Worm (Caenorhabditis elegans) whole organism, young adult: ENCODE measurements around the gene W09G12.9.

ENCODE experiments used
- F22D6.2 ChIP-seq: sonication (generic microtip); optimal IDR thresholded peaks from 2 replicates; lab custom pipeline; 2016; ENCODE audit warnings: mild to moderate bottlenecking, missing genetic modification characterization, missing compliant biosample characterization
- T26A5.8 ChIP-seq: sonication (generic microtip); optimal IDR thresholded peaks from 2 replicates; lab custom pipeline; 2016; ENCODE audit warnings: missing genetic modification characterization, missing compliant biosample characterization
- hrde-1 ChIP-seq: sonication (generic microtip); optimal IDR thresholded peaks from 2 replicates; lab custom pipeline; 2016; ENCODE audit warnings: missing genetic modification characterization, mild to moderate bottlenecking, missing compliant biosample characterization, moderate library complexity, missing genotype, missing genetic modification reagents, borderline replicate concordance
- nfya-1 ChIP-seq: sonication (generic microtip); optimal IDR thresholded peaks from 2 replicates; lab custom pipeline; 2017; ENCODE audit warnings: antibody characterized with exemption, missing compliant biosample characterization, missing genetic modification characterization, borderline replicate concordance; ENCODE audit not compliant: insufficient read depth
- snpc-1.3 ChIP-seq: sonication (generic microtip); optimal IDR thresholded peaks from 2 replicates; lab custom pipeline; 2017; ENCODE audit warnings: missing genetic modification characterization, mild to moderate bottlenecking, missing compliant biosample characterization, antibody characterized with exemption, moderate library complexity, missing genotype, missing genetic modification reagents; ENCODE audit not compliant: insufficient read depth

DNA sequence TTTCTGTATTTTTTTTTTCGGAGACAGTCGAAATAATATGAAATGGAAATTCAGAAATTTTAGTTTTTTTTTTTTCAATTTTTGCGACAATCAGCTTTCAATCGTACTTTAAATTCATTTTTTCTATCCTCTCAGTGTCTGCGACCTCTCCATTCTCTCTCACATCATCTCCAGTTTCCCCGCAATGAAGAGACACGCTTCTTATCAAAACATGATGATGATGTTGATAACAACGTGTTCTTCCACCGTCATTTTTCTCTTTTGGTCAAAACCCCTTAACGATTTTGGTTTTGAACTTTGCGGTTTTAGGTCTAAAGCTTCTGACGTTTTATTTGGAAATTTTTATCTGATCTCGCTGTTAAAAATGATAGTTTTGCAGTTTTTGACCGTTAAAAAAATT is 7.1 kb upstream of the W09G12.9 start:
- TF ChIP-seq T26A5.8 (tag; lab: Kevin White, UChicago) (no peak), hrde-1 (tag; lab: Kevin White, UChicago) (no peak), snpc-1.3 (tag; lab: Kevin White, UChicago) (no peak), F22D6.2 (tag; lab: Kevin White, UChicago) (no peak), nfya-1 (tag; lab: Kevin White, UChicago) (no peak)
